Worm (Caenorhabditis elegans): ENCODE results near the gene cwp-3.

The cwp-3 gene

ce11 chrV:4850446-4850845 lies 7.8 kb downstream of the cwp-3 start:
- TF ChIP-seq ztf-23 (GFP tag; IDR thresholded peaks at IDR 0.05) (no peak), klf-2 (GFP tag; conservative IDR thresholded peaks at IDR 0.05) (no peak)

DNA sequence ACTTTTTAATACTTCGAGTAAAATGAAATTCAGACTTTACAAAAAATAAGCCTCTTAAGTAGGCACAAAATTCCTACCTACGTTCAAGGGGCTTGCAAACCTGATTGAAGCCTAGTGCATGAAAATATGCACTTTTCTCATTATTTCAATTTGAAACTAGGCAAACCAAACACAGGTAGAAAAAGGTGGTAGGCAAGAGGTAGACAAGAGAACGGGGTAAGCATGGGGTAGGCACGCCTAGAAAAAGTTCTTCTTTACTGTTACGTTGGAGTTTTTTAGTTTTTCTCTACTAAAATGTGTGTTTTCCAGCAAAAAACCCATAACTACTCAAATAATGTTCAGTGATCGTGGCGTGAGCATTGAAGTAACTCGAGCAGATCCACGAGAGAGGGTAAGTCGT lies 8.5 kb downstream of the cwp-3 start, which contains the start of gene nex-4:
TSS of gene nex-4 (plus strand) at position 301 of the 400 bp plus-strand sequence.
- TF ChIP-seq T22C8.4 (GFP tag; IDR thresholded peaks at IDR 0.05) (no peak), cog-1 (tag; optimal IDR thresholded peaks at IDR 0.05) (no peak), tab-1 (GFP tag; IDR thresholded peaks at IDR 0.05) (no peak), flt-1 (GFP tag; IDR thresholded peaks at IDR 0.05) (no peak), ztf-23 (GFP tag; IDR thresholded peaks at IDR 0.05) (no peak), klf-2 (GFP tag; conservative IDR thresholded peaks at IDR 0.05) (no peak), ztf-29 (GFP tag; IDR thresholded peaks at IDR 0.05) (no peak), med-1 (GFP tag; optimal IDR thresholded peaks at IDR 0.05; ENCODE audit: insufficient read depth) (no peak), ref-1 (GFP tag; conservative IDR thresholded peaks at IDR 0.05) (no peak)

DNA sequence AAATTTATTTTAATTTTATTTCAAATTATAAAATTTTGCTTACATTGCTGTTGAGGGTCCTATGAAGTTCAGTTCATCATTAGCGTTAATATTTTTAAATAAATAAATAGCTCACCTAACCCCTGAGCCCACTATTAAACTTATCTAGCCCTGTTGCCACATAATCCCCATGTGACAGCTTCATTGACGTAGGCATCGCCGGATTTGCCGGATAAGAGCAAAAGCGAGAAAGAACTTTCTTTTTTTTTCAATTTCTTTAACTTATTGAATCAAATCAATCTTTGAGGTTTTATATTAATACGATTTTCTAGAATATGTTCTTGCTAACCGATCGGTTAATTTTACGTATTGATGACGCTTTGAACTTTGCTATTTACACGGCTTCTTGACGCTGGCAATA lies 9.3 kb downstream of the cwp-3 start:
- TF ChIP-seq ref-1 (GFP tag; conservative IDR thresholded peaks at IDR 0.05) (no peak), tab-1 (GFP tag; IDR thresholded peaks at IDR 0.05) (no peak), cog-1 (tag; optimal IDR thresholded peaks at IDR 0.05) (no peak), ztf-29 (GFP tag; IDR thresholded peaks at IDR 0.05) (no peak), ztf-23 (GFP tag; IDR thresholded peaks at IDR 0.05) (no peak), klf-2 (GFP tag; conservative IDR thresholded peaks at IDR 0.05) (no peak), T22C8.4 (GFP tag; IDR thresholded peaks at IDR 0.05) (no peak), med-1 (GFP tag; optimal IDR thresholded peaks at IDR 0.05; ENCODE audit: insufficient read depth) (no peak), flt-1 (GFP tag; IDR thresholded peaks at IDR 0.05) (no peak)

- TF ChIP-seq ztf-23 (GFP tag; IDR thresholded peaks at IDR 0.05) (no peak), tab-1 (GFP tag; IDR thresholded peaks at IDR 0.05) (no peak), flt-1 (GFP tag; IDR thresholded peaks at IDR 0.05) (no peak), ref-1 (GFP tag; conservative IDR thresholded peaks at IDR 0.05) (no peak), ztf-29 (GFP tag; IDR thresholded peaks at IDR 0.05) (no peak), med-1 (GFP tag; optimal IDR thresholded peaks at IDR 0.05; ENCODE audit: insufficient read depth) (no peak), T22C8.4 (GFP tag; IDR thresholded peaks at IDR 0.05) (no peak)
Measured at ce11 chrV:4857561-4857960, 14.9 kb downstream of the cwp-3 start.

DNA sequence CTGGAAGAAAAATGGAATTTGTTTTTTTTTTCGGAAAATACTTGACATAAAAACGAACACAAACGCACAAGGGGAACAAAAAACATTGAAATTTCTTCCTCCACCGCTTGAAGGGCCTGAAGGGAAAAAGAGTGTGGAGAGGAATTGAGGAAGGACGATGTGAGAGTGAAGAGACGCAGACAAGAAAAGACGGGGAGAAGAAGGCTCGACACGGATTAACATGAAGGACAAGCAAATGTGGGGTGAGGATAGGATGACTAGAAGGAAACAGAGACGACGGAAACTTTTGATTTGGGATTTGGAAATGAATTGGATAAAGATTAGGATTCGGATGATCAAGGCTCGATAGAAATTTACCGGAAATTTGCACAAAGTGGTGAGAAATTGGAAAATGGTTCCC lies 17.9 kb downstream of the cwp-3 start:
- TF ChIP-seq tab-1 (GFP tag; IDR thresholded peaks at IDR 0.05): no peak
- TF ChIP-seq ztf-29 (GFP tag; IDR thresholded peaks at IDR 0.05): no peak
- TF ChIP-seq flt-1 (GFP tag; IDR thresholded peaks at IDR 0.05): no peak
- no peak for TF ChIP-seq ztf-23 (GFP tag; IDR thresholded peaks at IDR 0.05)
- no peak for TF ChIP-seq med-1 (GFP tag; optimal IDR thresholded peaks at IDR 0.05; ENCODE audit: insufficient read depth)
- TF ChIP-seq cog-1 (tag; optimal IDR thresholded peaks at IDR 0.05): no peak
- no peak for TF ChIP-seq ref-1 (GFP tag; conservative IDR thresholded peaks at IDR 0.05)
- no peak for TF ChIP-seq klf-2 (GFP tag; conservative IDR thresholded peaks at IDR 0.05)

ce11 chrV:4862737-4863136 lies 20.1 kb downstream of the cwp-3 start, which contains the start of gene C37H5.13:
TSS of gene C37H5.13 (minus strand) at chrV:4862965.
- TF ChIP-seq ztf-23 (GFP tag; IDR thresholded peaks at IDR 0.05) (no peak), T22C8.4 (GFP tag; IDR thresholded peaks at IDR 0.05) (no peak), cog-1 (tag; optimal IDR thresholded peaks at IDR 0.05) (no peak), med-1 (GFP tag; optimal IDR thresholded peaks at IDR 0.05; ENCODE audit: insufficient read depth) (no peak), flt-1 (GFP tag; IDR thresholded peaks at IDR 0.05) (no peak), ztf-29 (GFP tag; IDR thresholded peaks at IDR 0.05) (no peak), tab-1 (GFP tag; IDR thresholded peaks at IDR 0.05) (no peak), ref-1 (GFP tag; conservative IDR thresholded peaks at IDR 0.05) (no peak), klf-2 (GFP tag; conservative IDR thresholded peaks at IDR 0.05) (no peak)

DNA sequence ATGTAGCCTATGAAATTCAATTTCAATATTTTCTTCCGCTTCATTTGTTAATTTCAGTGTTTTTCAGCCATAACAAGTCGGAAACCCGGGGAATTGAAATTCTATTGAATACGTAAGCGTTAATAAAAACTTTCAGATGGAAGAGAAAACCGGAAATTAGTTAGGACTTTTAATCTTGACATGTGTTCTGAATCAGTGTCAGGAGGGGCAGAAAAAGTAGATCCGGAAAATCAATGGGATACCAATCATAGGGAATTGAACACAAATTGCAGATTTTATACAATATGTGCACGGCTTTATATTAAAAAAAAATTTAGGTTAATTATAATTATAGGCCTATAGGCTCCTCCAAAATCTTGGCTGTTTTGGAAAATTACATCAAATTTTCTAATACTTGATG lies 21.7 kb downstream of the cwp-3 start:
- TF ChIP-seq ref-1 (GFP tag; conservative IDR thresholded peaks at IDR 0.05): no peak
- no peak for TF ChIP-seq ztf-29 (GFP tag; IDR thresholded peaks at IDR 0.05)
- no peak for TF ChIP-seq T22C8.4 (GFP tag; IDR thresholded peaks at IDR 0.05)
- no peak for TF ChIP-seq ztf-23 (GFP tag; IDR thresholded peaks at IDR 0.05)
- no peak for TF ChIP-seq klf-2 (GFP tag; conservative IDR thresholded peaks at IDR 0.05)
- TF ChIP-seq tab-1 (GFP tag; IDR thresholded peaks at IDR 0.05): no peak
- TF ChIP-seq cog-1 (tag; optimal IDR thresholded peaks at IDR 0.05): no peak
- TF ChIP-seq flt-1 (GFP tag; IDR thresholded peaks at IDR 0.05): no peak
- TF ChIP-seq med-1 (GFP tag; optimal IDR thresholded peaks at IDR 0.05; ENCODE audit: insufficient read depth): no peak

DNA sequence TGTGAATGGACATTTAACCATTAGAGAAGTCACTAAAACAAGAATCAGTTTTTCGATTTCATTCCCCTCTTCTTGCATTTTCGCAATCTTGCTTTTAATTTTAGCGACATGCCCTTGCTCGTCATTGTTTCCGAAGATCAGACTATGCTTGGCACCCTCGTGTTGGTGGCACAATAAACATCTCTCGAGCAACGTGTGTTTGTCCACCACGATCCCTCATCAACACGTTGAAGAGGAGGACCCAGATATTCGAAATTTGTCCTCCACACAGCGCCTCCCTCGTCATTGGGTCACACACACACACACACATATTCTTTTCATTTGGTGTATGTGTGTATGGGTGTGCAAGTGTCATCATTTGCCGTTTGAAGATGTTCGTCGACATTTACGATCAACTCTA lies 22.7 kb downstream of the cwp-3 start, which contains the start of gene srd-32:
TSS of gene srd-32 (plus strand) at position 301 of the 400 bp plus-strand sequence.
- TF ChIP-seq flt-1 (GFP tag; IDR thresholded peaks at IDR 0.05) (no peak), klf-2 (GFP tag; conservative IDR thresholded peaks at IDR 0.05) (no peak), ztf-29 (GFP tag; IDR thresholded peaks at IDR 0.05) (no peak), ztf-23 (GFP tag; IDR thresholded peaks at IDR 0.05) (no peak), med-1 (GFP tag; optimal IDR thresholded peaks at IDR 0.05; ENCODE audit: insufficient read depth) (no peak), tab-1 (GFP tag; IDR thresholded peaks at IDR 0.05) (no peak), ref-1 (GFP tag; conservative IDR thresholded peaks at IDR 0.05) (no peak)

- TF ChIP-seq med-1 (GFP tag; optimal IDR thresholded peaks at IDR 0.05; ENCODE audit: insufficient read depth) (no peak), klf-2 (GFP tag; conservative IDR thresholded peaks at IDR 0.05) (no peak)
Measured at ce11 chrV:4867535-4867934, 24.9 kb downstream of the cwp-3 start.

ce11 chrV:4868698-4869097 lies 26.1 kb downstream of the cwp-3 start:
- TF ChIP-seq med-1 (GFP tag; optimal IDR thresholded peaks at IDR 0.05; ENCODE audit: insufficient read depth) (no peak), tab-1 (GFP tag; IDR thresholded peaks at IDR 0.05) (no peak), klf-2 (GFP tag; conservative IDR thresholded peaks at IDR 0.05) (no peak), ztf-29 (GFP tag; IDR thresholded peaks at IDR 0.05) (no peak), cog-1 (tag; optimal IDR thresholded peaks at IDR 0.05) (no peak), flt-1 (GFP tag; IDR thresholded peaks at IDR 0.05) (no peak), ref-1 (GFP tag; conservative IDR thresholded peaks at IDR 0.05) (no peak), ztf-23 (GFP tag; IDR thresholded peaks at IDR 0.05) (no peak), T22C8.4 (GFP tag; IDR thresholded peaks at IDR 0.05) (no peak)
